Worm (Caenorhabditis elegans) whole organism, mixed stage, embryonic: ENCODE results near the gene ttc-4.

Experiments used
- elt-3 ChIP-seq: fragments of 150-350 bp; optimal IDR thresholded peaks from 2 replicates; lab custom pipeline; 2014; ENCODE audit warnings: missing biosample characterization, missing genetic modification characterization
- ham-2 ChIP-seq: fragments of 200-800 bp; sonication (Bioruptor generic); optimal IDR thresholded peaks from 2 replicates; lab custom pipeline; 2018; ENCODE audit warnings: mild to moderate bottlenecking, missing genetic modification characterization, missing compliant biosample characterization
- mab-5 ChIP-seq: fragments of 150-350 bp; optimal IDR thresholded peaks from 2 replicates; lab custom pipeline; 2014; ENCODE audit warnings: missing biosample characterization, missing genetic modification characterization
- nhr-12 ChIP-seq: fragments of 150-350 bp; optimal IDR thresholded peaks from 2 replicates; lab custom pipeline; 2014; ENCODE audit warnings: missing biosample characterization, missing genetic modification characterization
- nhr-2 ChIP-seq: fragments of 150-350 bp; optimal IDR thresholded peaks from 2 replicates; lab custom pipeline; 2014; ENCODE audit warnings: missing biosample characterization, missing genetic modification characterization
- nhr-76 ChIP-seq: sonication (generic microtip); optimal IDR thresholded peaks from 2 replicates; lab custom pipeline; 2017; ENCODE audit warnings: missing biosample characterization, missing genetic modification characterization
- pha-4 ChIP-seq: fragments of 150-350 bp; optimal IDR thresholded peaks from 2 replicates; lab custom pipeline; 2018; ENCODE audit warnings: missing biosample characterization, missing genetic modification reagents, missing genetic modification characterization
- snpc-4 ChIP-seq: fragments of 150-350 bp; optimal IDR thresholded peaks from 2 replicates; lab custom pipeline; 2014; ENCODE audit warnings: missing biosample characterization, missing genetic modification characterization
- unc-62 ChIP-seq: fragments of 150-350 bp; optimal IDR thresholded peaks from 2 replicates; lab custom pipeline; 2014; ENCODE audit warnings: missing biosample characterization, missing genetic modification reagents, missing genetic modification characterization

ce11 chrII:5633453-5633852 lies 38.9 kb downstream of the ttc-4 start:
- TF ChIP-seq nhr-76 (no peak), mab-5 (tag; lab: Kevin White, UChicago) (no peak), pha-4 (tag; lab: Kevin White, UChicago) (no peak), nhr-2 (tag; lab: Kevin White, UChicago) (no peak), unc-62 (GFP tag; lab: Kevin White, UChicago) (no peak), ham-2 (GFP tag; lab: Kevin White, UChicago) (no peak), snpc-4 (no peak), elt-3 (no peak), nhr-12 (tag; lab: Kevin White, UChicago) (no peak)
